Worm (Caenorhabditis elegans) whole organism, young adult: Measurements from ENCODE around the gene F54F7.9.

Experiments
- F39B2.1 ChIP-seq: fragments of 200-800 bp; sonication (Bioruptor generic); IDR thresholded peaks from 2 replicates; pipeline ENCODE4 v1.3.6; 2022; ENCODE audit warnings: missing genetic modification reagents, missing genetic modification characterization, missing compliant biosample characterization
- hrde-1 ChIP-seq: sonication (generic microtip); optimal IDR thresholded peaks from 2 replicates; lab custom pipeline; 2016; ENCODE audit warnings: missing genetic modification characterization, mild to moderate bottlenecking, missing compliant biosample characterization, moderate library complexity, missing genotype, missing genetic modification reagents, borderline replicate concordance
- madf-10 ChIP-seq: sonication (generic microtip); optimal IDR thresholded peaks from 2 replicates; lab custom pipeline; 2016; ENCODE audit warnings: mild to moderate bottlenecking, missing genetic modification characterization, missing compliant biosample characterization
- pha-4 ChIP-seq: fragments of 150-350 bp; sonication (generic microtip); optimal IDR thresholded peaks from 2 replicates; lab custom pipeline; 2014; ENCODE audit warnings: missing biosample characterization, missing genetic modification reagents, missing genetic modification characterization

- TF ChIP-seq pha-4 (tag; lab: Kevin White, UChicago) (no peak), F39B2.1 (GFP tag; lab: Robert Waterston, UW) (no peak), hrde-1 (tag; lab: Kevin White, UChicago) (no peak), madf-10 (tag; lab: Kevin White, UChicago) (no peak)
Observed at ce11 chrX:11885577-11885976, 37.1 kb upstream of the F54F7.9 start, which contains the start of gene Y62H9A.7.
